Worm (Caenorhabditis elegans): Measurements from ENCODE around the gene sinh-1.

ce11 chrII:12239449-12239848, 11.3 kb downstream of the sinh-1 start:
- no peak for TF ChIP-seq fos-1 (tag; optimal IDR thresholded peaks at IDR 0.05)
- TF ChIP-seq unc-62 (GFP tag; optimal IDR thresholded peaks at IDR 0.05 in 1 of 2), result no peak
- TF ChIP-seq unc-62 (tag; optimal IDR thresholded peaks at IDR 0.05), result no peak
- no peak for TF ChIP-seq lin-38 (GFP tag; IDR thresholded peaks at IDR 0.05)
- TF ChIP-seq jun-1 (tag; optimal IDR thresholded peaks at IDR 0.05), result no peak
- no peak for TF ChIP-seq aly-2 (tag; optimal IDR thresholded peaks at IDR 0.05)
- TF ChIP-seq zfp-2 (tag; optimal IDR thresholded peaks at IDR 0.05), result no peak
- TF ChIP-seq R02D3.7 (tag; optimal IDR thresholded peaks at IDR 0.05), result no peak
- no peak for TF ChIP-seq nhr-11 (tag; optimal IDR thresholded peaks at IDR 0.05)
- TF ChIP-seq dpl-1 (GFP tag; optimal IDR thresholded peaks at IDR 0.05), result no peak
- no peak for TF ChIP-seq F37D6.2 (tag; optimal IDR thresholded peaks at IDR 0.05)
